Fruit fly (Drosophila melanogaster) whole organism, wandering third instar larva: ENCODE results near the gene EloB.

Experiments used
- CG9705 ChIP-seq: fragments of 200-800 bp; sonication (Bioruptor generic); optimal IDR thresholded peaks from 2 replicates; lab custom pipeline; 2018; ENCODE audit warnings: missing biosample characterization, mild to moderate bottlenecking, missing genetic modification characterization
- Dif ChIP-seq: fragments of 200-275, 200-300 bp; sonication (Bioruptor generic); optimal IDR thresholded peaks from 2 replicates; lab custom pipeline; 2018; ENCODE audit warnings: missing biosample characterization, missing genetic modification characterization; ENCODE audit not compliant: partially characterized antibody
- GATAd ChIP-seq: sonication (Bioruptor generic); optimal IDR thresholded peaks from 2 replicates; lab custom pipeline; 2016; ENCODE audit warnings: missing biosample characterization, missing genetic modification characterization
- OdsH ChIP-seq: fragments of 200-800 bp; sonication (Bioruptor generic); optimal IDR thresholded peaks from 2 replicates; lab custom pipeline; 2016; ENCODE audit warnings: missing biosample characterization, mild to moderate bottlenecking, missing genetic modification characterization
- Vsx2 ChIP-seq: fragments of 200-300, 225-300 bp; sonication (Bioruptor generic); optimal IDR thresholded peaks from 2 replicates; lab custom pipeline; 2018; ENCODE audit warnings: missing biosample characterization, missing genetic modification characterization; ENCODE audit not compliant: partially characterized antibody
- fru ChIP-seq: fragments of 200-800 bp; sonication (Bioruptor generic); optimal IDR thresholded peaks from 3 replicates; lab custom pipeline; 2016; ENCODE audit warnings: missing biosample characterization, mild to moderate bottlenecking, missing genetic modification characterization
- lola ChIP-seq: fragments of >200 bp; optimal IDR thresholded peaks from 2 replicates; lab custom pipeline; 2017; ENCODE audit warnings: missing biosample characterization, missing genetic modification characterization
- pan ChIP-seq: fragments of >200 bp; optimal IDR thresholded peaks from 2 replicates; lab custom pipeline; 2017
- psq ChIP-seq: fragments of 200-800 bp; sonication (Bioruptor generic); optimal IDR thresholded peaks from 3 replicates; lab custom pipeline; 2017; ENCODE audit warnings: missing biosample characterization, mild to moderate bottlenecking, missing genetic modification characterization, moderate library complexity
- sage ChIP-seq: fragments of 200-800 bp; sonication (Bioruptor generic); optimal IDR thresholded peaks from 2 replicates; lab custom pipeline; 2016; ENCODE audit warnings: missing biosample characterization, mild to moderate bottlenecking, missing genetic modification characterization

DNA sequence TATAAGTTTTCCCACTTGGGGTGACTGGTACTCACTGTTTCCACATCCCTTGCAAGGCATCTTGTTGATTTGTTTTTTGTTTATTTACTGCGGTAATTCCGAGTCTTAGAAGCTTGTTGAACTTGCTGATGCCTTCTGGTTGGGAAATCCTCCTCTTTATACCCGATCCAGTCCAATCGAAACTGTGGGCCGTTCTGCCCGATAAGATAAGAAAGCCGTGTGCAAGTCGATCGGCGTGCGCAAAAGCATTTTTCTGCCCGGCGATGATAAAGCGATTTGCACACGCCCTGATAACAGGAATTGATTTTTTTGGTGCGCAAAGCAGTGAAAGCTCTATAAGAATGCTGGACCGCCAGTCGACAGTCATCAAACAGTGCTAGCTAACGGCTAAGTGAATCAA, 45.1 kb downstream of the EloB start, which contains the start of the genes MtnE and MtnD:
- TF ChIP-seq OdsH (GFP tag; lab: Kevin White, UChicago) (no peak), GATAd (GFP tag; lab: Kevin White, UChicago) (no peak), psq (GFP tag; lab: Kevin White, UChicago) (no peak), pan (no peak), sage (GFP tag; lab: Kevin White, UChicago) (peak; percentile 45), fru (peak; percentile 41), Vsx2 (GFP tag; lab: Kevin White, UChicago) (peak; percentile 83), lola (no peak), Dif (GFP tag; lab: Kevin White, UChicago) (peak; percentile 6), CG9705 (GFP tag; lab: Kevin White, UChicago) (no peak)
